Worm (Caenorhabditis elegans) whole organism, L2 larva: ENCODE data around the gene mppb-1.

ENCODE experiments used
- C34F6.9 ChIP-seq: fragments of 150-350 bp; optimal IDR thresholded peaks from 2 replicates; lab custom pipeline; 2014; ENCODE audit warnings: missing biosample characterization, missing genetic modification characterization
- F13H6.1 ChIP-seq: sonication (generic microtip); optimal IDR thresholded peaks from 2 replicates; lab custom pipeline; 2016; ENCODE audit warnings: missing genetic modification characterization, missing compliant biosample characterization
- R02D3.7 ChIP-seq: fragments of 150-350 bp; optimal IDR thresholded peaks from 2 replicates; lab custom pipeline; 2014; ENCODE audit warnings: missing biosample characterization, missing genetic modification characterization
- Y55F3AM.14 ChIP-seq: fragments of 200-800 bp; sonication (Bioruptor generic); optimal IDR thresholded peaks from 2 replicates; lab custom pipeline; 2018; ENCODE audit warnings: mild to moderate bottlenecking, missing genetic modification characterization, missing compliant biosample characterization
- ZK546.5 ChIP-seq: sonication (generic microtip); optimal IDR thresholded peaks from 2 replicates; lab custom pipeline; 2017; ENCODE audit warnings: missing biosample characterization, missing genetic modification characterization
- aly-2 ChIP-seq: fragments of 150-350 bp; optimal IDR thresholded peaks from 2 replicates; lab custom pipeline; 2014; ENCODE audit warnings: missing biosample characterization, missing genetic modification characterization
- ama-1 ChIP-seq: fragments of 150-350 bp; optimal IDR thresholded peaks from 2 replicates; lab custom pipeline; 2018; ENCODE audit warnings: inconsistent platforms
- blmp-1 ChIP-seq: sonication (generic microtip); optimal IDR thresholded peaks from 2 replicates; lab custom pipeline; 2017; ENCODE audit warnings: missing genetic modification characterization, mild to moderate bottlenecking, missing compliant biosample characterization, antibody characterized with exemption, moderate library complexity; ENCODE audit not compliant: insufficient read depth
- ceh-82 ChIP-seq: fragments of 150-350 bp; optimal IDR thresholded peaks from 2 replicates; lab custom pipeline; 2014; ENCODE audit warnings: missing biosample characterization, missing genetic modification characterization
- crh-2 ChIP-seq: sonication (generic microtip); optimal IDR thresholded peaks from 2 replicates; lab custom pipeline; 2017; ENCODE audit warnings: missing biosample characterization, missing genetic modification characterization
- dmd-4 ChIP-seq: sonication (generic microtip); optimal IDR thresholded peaks from 2 replicates; lab custom pipeline; 2017; ENCODE audit warnings: missing biosample characterization, missing genetic modification characterization
- egl-27 ChIP-seq: sonication (generic microtip); optimal IDR thresholded peaks from 3 replicates; lab custom pipeline; 2017; ENCODE audit warnings: missing biosample characterization, missing genetic modification reagents, missing genetic modification characterization
- elt-1 ChIP-seq: fragments of 150-350 bp; optimal IDR thresholded peaks from 2 replicates; lab custom pipeline; 2014; ENCODE audit warnings: missing biosample characterization, missing genetic modification characterization
- elt-3 ChIP-seq: sonication (generic microtip); optimal IDR thresholded peaks from 2 replicates; lab custom pipeline; 2017; ENCODE audit warnings: missing biosample characterization, missing genetic modification characterization
- fos-1 ChIP-seq: fragments of 150-350 bp; optimal IDR thresholded peaks from 2 replicates; lab custom pipeline; 2014; ENCODE audit warnings: missing biosample characterization, missing genetic modification characterization
- gmeb-1 ChIP-seq: fragments of 150-350 bp; optimal IDR thresholded peaks from 2 replicates; lab custom pipeline; 2014; ENCODE audit warnings: missing biosample characterization, missing genetic modification characterization
- lin-11 ChIP-seq: fragments of 150-350 bp; sonication (generic microtip); optimal IDR thresholded peaks from 2 replicates; lab custom pipeline; 2014; ENCODE audit warnings: missing biosample characterization, missing genetic modification characterization, inconsistent platforms, mixed read lengths
- lin-13 ChIP-seq: fragments of 150-350 bp; optimal IDR thresholded peaks from 2 replicates; lab custom pipeline; 2014; ENCODE audit warnings: missing biosample characterization, missing genetic modification reagents, missing genetic modification characterization
- lin-39 ChIP-seq: fragments of 150-350 bp; optimal IDR thresholded peaks from 2 replicates; lab custom pipeline; 2014; ENCODE audit warnings: missing biosample characterization, missing genetic modification reagents, missing genetic modification characterization
- lsy-2 ChIP-seq, 2 experiments: fragments of 150-350 bp in 1 of 2; sonication (generic microtip) in 1 of 2; optimal IDR thresholded peaks; 2 replicates each; lab custom pipeline; 2014 to 2017; ENCODE audit warnings: missing biosample characterization in 2 of 2, missing genetic modification characterization in 2 of 2
- mab-5 ChIP-seq: fragments of 150-350 bp; optimal IDR thresholded peaks from 2 replicates; lab custom pipeline; 2014; ENCODE audit warnings: missing biosample characterization, missing genetic modification characterization
- mbf-1 ChIP-seq: sonication (generic microtip); optimal IDR thresholded peaks from 2 replicates; lab custom pipeline; 2017; ENCODE audit warnings: missing biosample characterization, missing genetic modification characterization
- mdl-1 ChIP-seq, 2 experiments: fragments of 150-350 bp in 1 of 2; sonication (generic microtip) in 1 of 2; optimal IDR thresholded peaks; 2 replicates each; lab custom pipeline; 2017; ENCODE audit warnings: missing biosample characterization in 2 of 2, missing genetic modification characterization in 2 of 2
- nhr-11 ChIP-seq: fragments of 150-350 bp; optimal IDR thresholded peaks from 2 replicates; lab custom pipeline; 2014; ENCODE audit warnings: missing biosample characterization, missing genetic modification characterization
- nhr-12 ChIP-seq: fragments of 150-350 bp; optimal IDR thresholded peaks from 2 replicates; lab custom pipeline; 2014; ENCODE audit warnings: missing biosample characterization, missing genetic modification characterization
- nhr-129 ChIP-seq: fragments of 150-350 bp; optimal IDR thresholded peaks from 2 replicates; lab custom pipeline; 2014; ENCODE audit warnings: missing biosample characterization, missing genetic modification characterization
- nhr-21 ChIP-seq: fragments of 150-350 bp; optimal IDR thresholded peaks from 2 replicates; lab custom pipeline; 2014; ENCODE audit warnings: missing biosample characterization, missing genetic modification characterization
- nhr-23 ChIP-seq: fragments of 150-350 bp; optimal IDR thresholded peaks from 2 replicates; lab custom pipeline; 2014; ENCODE audit warnings: missing biosample characterization, missing genetic modification reagents, missing genetic modification characterization
- nhr-25 ChIP-seq: fragments of 150-350 bp; sonication (generic microtip); optimal IDR thresholded peaks from 3 replicates; lab custom pipeline; 2014; ENCODE audit warnings: missing biosample characterization, missing genetic modification characterization
- nhr-6 ChIP-seq: fragments of 150-350 bp; optimal IDR thresholded peaks from 2 replicates; lab custom pipeline; 2014; ENCODE audit warnings: missing biosample characterization, missing genetic modification characterization
- peb-1 ChIP-seq: fragments of 150-350 bp; optimal IDR thresholded peaks from 2 replicates; lab custom pipeline; 2014; ENCODE audit warnings: missing biosample characterization, missing genetic modification characterization
- sem-4 ChIP-seq: fragments of 150-350 bp; optimal IDR thresholded peaks from 2 replicates; lab custom pipeline; 2014; ENCODE audit warnings: missing biosample characterization, missing genetic modification reagents, missing genetic modification characterization
- skn-1 ChIP-seq: sonication (generic microtip); optimal IDR thresholded peaks from 2 replicates; lab custom pipeline; 2017; ENCODE audit warnings: missing biosample characterization, missing genetic modification characterization
- sma-3 ChIP-seq: sonication (generic microtip); optimal IDR thresholded peaks from 2 replicates; lab custom pipeline; 2016; ENCODE audit warnings: missing genetic modification reagents, missing genetic modification characterization, missing compliant biosample characterization
- sma-9 ChIP-seq, 2 experiments: fragments of 150-350 bp in 1 of 2; sonication (generic microtip) in 1 of 2; optimal IDR thresholded peaks; 2 replicates each; lab custom pipeline; 2014 to 2016; ENCODE audit warnings: missing genetic modification characterization in 2 of 2, mild to moderate bottlenecking in 1 of 2, missing biosample characterization in 1 of 2, missing compliant biosample characterization in 1 of 2, missing genetic modification reagents in 1 of 2, moderate library complexity in 1 of 2
- snpc-4 ChIP-seq: fragments of 150-350 bp; optimal IDR thresholded peaks from 2 replicates; lab custom pipeline; 2014; ENCODE audit warnings: missing biosample characterization, missing genetic modification characterization
- unc-39 ChIP-seq: fragments of 150-350 bp; optimal IDR thresholded peaks from 2 replicates; lab custom pipeline; 2014; ENCODE audit warnings: missing biosample characterization, missing genetic modification characterization
- unc-55 ChIP-seq: fragments of 150-350 bp; sonication (generic microtip); optimal IDR thresholded peaks from 3 replicates; lab custom pipeline; 2014; ENCODE audit warnings: missing biosample characterization, missing genetic modification reagents, missing genetic modification characterization
- unc-62 ChIP-seq: fragments of 150-350 bp; optimal IDR thresholded peaks from 2 replicates; lab custom pipeline; 2014; ENCODE audit warnings: missing biosample characterization, missing genetic modification reagents, missing genetic modification characterization
- zag-1 ChIP-seq: fragments of 150-350 bp; optimal IDR thresholded peaks from 2 replicates; lab custom pipeline; 2014; ENCODE audit warnings: missing biosample characterization, missing genetic modification characterization
- ztf-1 ChIP-seq: fragments of 200-800 bp; sonication (Bioruptor generic); conservative IDR thresholded peaks from 2 replicates; pipeline ENCODE4 v1.3.6; 2022; ENCODE audit warnings: missing genetic modification characterization, missing compliant biosample characterization
- ztf-11 ChIP-seq: sonication (generic microtip); optimal IDR thresholded peaks from 2 replicates; lab custom pipeline; 2017; ENCODE audit warnings: missing biosample characterization, missing genetic modification characterization
- ztf-4 ChIP-seq: fragments of 150-350 bp; optimal IDR thresholded peaks from 2 replicates; lab custom pipeline; 2014; ENCODE audit warnings: missing biosample characterization, missing genetic modification characterization

mppb-1 gene

DNA sequence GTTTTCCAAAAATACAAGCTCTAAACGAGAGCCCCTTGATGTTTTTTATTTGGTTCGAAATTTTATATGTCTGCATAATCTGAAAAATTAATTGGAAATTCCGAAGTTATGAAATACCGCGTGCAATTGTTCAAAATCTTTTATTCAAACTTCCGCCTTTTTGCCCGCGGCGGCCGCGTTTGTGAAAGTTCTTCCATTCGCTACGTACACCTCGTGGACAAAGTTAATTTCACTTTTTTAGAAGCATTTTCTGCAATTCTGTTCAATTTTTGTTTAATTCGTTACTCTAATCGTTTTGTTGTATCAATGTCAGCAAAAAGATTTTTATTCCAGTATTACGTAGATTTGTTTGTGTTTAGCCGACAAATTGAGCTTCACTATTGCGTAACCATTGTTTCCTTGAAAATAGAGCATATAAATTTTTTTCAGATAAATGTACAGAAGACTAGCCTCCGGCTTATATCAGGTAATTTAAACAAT lies at the start of gene mppb-1:
Gene mppb-1, plus strand, starts transcription at position 430 of the 480 bp plus-strand sequence.
- TF ChIP-seq F13H6.1 (peak; percentile 77), sma-3 (GFP tag; lab: Kevin White, UChicago) (peak; percentile 87), snpc-4 (tag; lab: Kevin White, UChicago) (peak; percentile 23), skn-1 (tag; lab: Kevin White, UChicago) (peak; percentile 18), elt-1 (tag; lab: Kevin White, UChicago) (no peak), lsy-2 (tag; optimal IDR thresholded peaks at IDR 0.05; lab: Kevin White, UChicago) (peak; percentile 63 to 85), sma-9 (GFP tag; optimal IDR thresholded peaks at IDR 0.05; lab: Kevin White, UChicago) (peak; percentile 92), sma-9 (tag; optimal IDR thresholded peaks at IDR 0.05; lab: Kevin White, UChicago) (no peak), nhr-25 (peak; percentile 84), zag-1 (peak; percentile 28), mab-5 (peak; percentile 60), ztf-11 (no peak), crh-2 (tag; lab: Kevin White, UChicago) (peak; percentile 75), ceh-82 (tag; lab: Kevin White, UChicago) (no peak), mdl-1 (tag; optimal IDR thresholded peaks at IDR 0.05; lab: Kevin White, UChicago) (peak in 1 of 2 experiments; percentile 39), fos-1 (tag; lab: Kevin White, UChicago) (peak; percentile 51), nhr-21 (tag; lab: Kevin White, UChicago) (peak; percentile 64), ZK546.5 (tag; lab: Kevin White, UChicago) (no peak), ztf-4 (tag; lab: Kevin White, UChicago) (peak; percentile 67), dmd-4 (tag; lab: Kevin White, UChicago) (no peak), unc-55 (GFP tag; lab: Kevin White, UChicago) (peak; percentile 91), ama-1 (lab: Kevin White, UChicago) (no peak), nhr-129 (tag; lab: Kevin White, UChicago) (peak; percentile 65), R02D3.7 (tag; lab: Kevin White, UChicago) (no peak), gmeb-1 (tag; lab: Kevin White, UChicago) (peak; percentile 96), nhr-6 (tag; lab: Kevin White, UChicago) (no peak), lin-13 (GFP tag; lab: Kevin White, UChicago) (peak; percentile 83), Y55F3AM.14 (GFP tag; lab: Kevin White, UChicago) (peak; percentile 26), lin-11 (peak; percentile 65), blmp-1 (tag; lab: Kevin White, UChicago) (peak; percentile 95), egl-27 (tag; lab: Kevin White, UChicago) (peak; percentile 1), C34F6.9 (tag; lab: Kevin White, UChicago) (peak; percentile 85)

ce11 chrIV:9032550-9032949 lies 41.9 kb upstream of the mppb-1 start, which contains the start of gene C53D6.6:
TSS of gene C53D6.6 (minus strand) at chrIV:9032667.
- TF ChIP-seq fos-1 (tag; lab: Kevin White, UChicago): peak; percentile 45
- TF ChIP-seq aly-2: no peak
- TF ChIP-seq nhr-129 (tag; lab: Kevin White, UChicago): peak; percentile 66
- peak; percentile 43 for TF ChIP-seq C34F6.9 (tag; lab: Kevin White, UChicago)

DNA sequence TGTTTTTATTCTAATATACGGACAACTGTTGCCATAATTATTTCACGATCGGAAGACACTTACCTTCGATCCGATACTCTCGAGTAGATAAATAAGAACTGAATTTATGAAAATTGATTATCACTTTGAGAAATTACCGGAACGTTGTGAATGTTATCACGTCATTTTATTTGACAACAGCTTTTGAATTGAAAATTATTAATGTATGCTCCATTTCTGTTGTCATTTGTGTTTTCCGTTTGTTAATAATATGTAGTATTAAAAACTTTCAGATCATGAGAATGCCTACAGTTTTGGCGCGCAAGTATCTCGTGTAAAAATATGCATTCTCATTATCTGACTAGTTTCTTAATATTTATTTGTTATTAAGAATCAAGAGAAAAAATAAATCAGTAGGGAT lies 40.1 kb upstream of the mppb-1 start, which contains the start of gene C53D6.10:
Gene C53D6.10, minus strand, starts transcription at position 101 of the 400 bp plus-strand sequence.
- TF ChIP-seq elt-3 (tag; lab: Kevin White, UChicago) (no peak), peb-1 (tag; lab: Kevin White, UChicago) (no peak), sma-9 (GFP tag; optimal IDR thresholded peaks at IDR 0.05; lab: Kevin White, UChicago) (no peak), sma-9 (tag; optimal IDR thresholded peaks at IDR 0.05; lab: Kevin White, UChicago) (no peak), aly-2 (no peak)

DNA sequence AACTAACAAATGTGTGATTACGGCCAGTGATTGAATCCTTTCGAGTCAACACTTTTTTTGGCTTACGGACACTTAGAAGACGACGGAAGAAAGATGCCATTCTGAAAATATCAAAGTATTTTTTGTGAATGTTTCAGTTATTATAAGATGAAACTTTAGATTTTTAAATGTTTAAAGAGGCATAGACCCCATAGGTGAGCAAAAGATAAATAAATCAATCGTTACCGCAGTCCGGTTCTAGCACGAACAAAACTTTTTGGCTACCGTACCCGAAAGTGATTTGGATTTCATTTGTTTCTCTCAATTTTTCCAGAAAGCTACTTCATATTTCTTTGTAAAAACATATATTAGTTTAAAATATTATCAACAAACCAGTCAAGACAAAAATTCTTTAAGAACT lies 37.4 kb upstream of the mppb-1 start, which contains the start of gene C53D6.7:
Gene C53D6.7, minus strand, starts transcription at position 101 of the 400 bp plus-strand sequence.
- TF ChIP-seq ztf-1 (GFP tag; lab: Robert Waterston, UW) (no peak), gmeb-1 (tag; lab: Kevin White, UChicago) (no peak), ztf-4 (tag; lab: Kevin White, UChicago) (no peak), fos-1 (tag; lab: Kevin White, UChicago) (no peak), nhr-23 (no peak), nhr-12 (tag; lab: Kevin White, UChicago) (no peak), sma-3 (GFP tag; lab: Kevin White, UChicago) (no peak), dmd-4 (tag; lab: Kevin White, UChicago) (no peak), nhr-25 (no peak), mbf-1 (tag; lab: Kevin White, UChicago) (no peak), sma-9 (GFP tag; optimal IDR thresholded peaks at IDR 0.05; lab: Kevin White, UChicago) (no peak), sma-9 (tag; optimal IDR thresholded peaks at IDR 0.05; lab: Kevin White, UChicago) (no peak), ZK546.5 (tag; lab: Kevin White, UChicago) (no peak), crh-2 (tag; lab: Kevin White, UChicago) (no peak), sem-4 (tag; lab: Kevin White, UChicago) (no peak), nhr-11 (no peak), unc-39 (tag; lab: Kevin White, UChicago) (no peak), unc-62 (GFP tag; lab: Kevin White, UChicago) (no peak), R02D3.7 (tag; lab: Kevin White, UChicago) (no peak), lin-39 (tag; lab: Kevin White, UChicago) (no peak), aly-2 (no peak)
- TF ChIP-seq, all 48 proteins: peak for 0
